Fruit fly (Drosophila melanogaster) whole organism, embryonic: Measurements from ENCODE around the gene CG31542.
A peak's percentile ranks its signal among the peaks of the same experiment; 100 is the strongest.

Experiments
- Adf1 ChIP-seq: fragments of 200-800 bp; sonication (Bioruptor generic); IDR thresholded peaks from 2 replicates; pipeline ENCODE4 v1.3.6; 2022; ENCODE audit warnings: missing biosample characterization, missing genetic modification characterization
- B-H1 ChIP-seq: fragments of 200-800 bp; sonication (Bioruptor generic); IDR thresholded peaks from 3 replicates; pipeline ENCODE4 v1.3.6; 2022; ENCODE audit warnings: missing biosample characterization, missing genetic modification characterization
- Bdp1 ChIP-seq: fragments of 200-800 bp; sonication (Bioruptor generic); optimal IDR thresholded peaks from 3 replicates; lab custom pipeline; 2016; ENCODE audit warnings: missing biosample characterization, missing genetic modification characterization
- Bgb ChIP-seq: fragments of 200-800 bp; sonication (Bioruptor generic); IDR thresholded peaks from 2 replicates; pipeline ENCODE4 v1.3.6; 2022; ENCODE audit warnings: missing biosample characterization, missing genetic modification characterization; ENCODE audit not compliant: partially characterized antibody
- BtbVII ChIP-seq: fragments of 200-800 bp; sonication (Bioruptor generic); optimal IDR thresholded peaks from 3 replicates; lab custom pipeline; 2017; ENCODE audit warnings: missing biosample characterization, mild to moderate bottlenecking, missing genetic modification characterization
- Bteb2 ChIP-seq: fragments of 200-800 bp; sonication (Bioruptor generic); optimal IDR thresholded peaks from 2 replicates; lab custom pipeline; 2016; ENCODE audit warnings: missing biosample characterization, missing genetic modification characterization
- CG10267 ChIP-seq: fragments of 200-800 bp; sonication (Bioruptor generic); optimal IDR thresholded peaks from 2 replicates; lab custom pipeline; 2018; ENCODE audit warnings: missing biosample characterization, mild to moderate bottlenecking, missing genetic modification characterization, moderate library complexity
- CG12104 ChIP-seq: fragments of 200-800 bp; sonication (Bioruptor generic); optimal IDR thresholded peaks from 3 replicates; lab custom pipeline; 2016; ENCODE audit warnings: missing biosample characterization, missing genetic modification characterization
- CG12155 ChIP-seq: fragments of 200-800 bp; sonication (Bioruptor generic); optimal IDR thresholded peaks from 3 replicates; lab custom pipeline; 2016; ENCODE audit warnings: missing biosample characterization, missing genetic modification characterization
- CG12391 ChIP-seq: fragments of 200-800 bp; sonication (Bioruptor generic); optimal IDR thresholded peaks from 3 replicates; lab custom pipeline; 2018; ENCODE audit warnings: missing biosample characterization, mild to moderate bottlenecking, missing genetic modification characterization, moderate library complexity
- CG14441 ChIP-seq: fragments of 200-800 bp; sonication (Bioruptor generic); IDR thresholded peaks from 2 replicates; pipeline ENCODE4 v1.3.6; 2022; ENCODE audit warnings: missing biosample characterization, missing genetic modification characterization
- CG17912 ChIP-seq: fragments of 200-800 bp; sonication (Bioruptor generic); optimal IDR thresholded peaks from 2 replicates; lab custom pipeline; 2018; ENCODE audit warnings: missing biosample characterization, mild to moderate bottlenecking, missing genetic modification characterization
- CG2875 ChIP-seq: fragments of 200-800 bp; sonication (Bioruptor generic); optimal IDR thresholded peaks from 2 replicates; lab custom pipeline; 2017; ENCODE audit warnings: missing biosample characterization, mild to moderate bottlenecking, missing genetic modification characterization, missing genetic modification reagents
- CG3163 ChIP-seq: fragments of 200-800 bp; sonication (Bioruptor generic); optimal IDR thresholded peaks from 3 replicates; lab custom pipeline; 2016; ENCODE audit warnings: missing biosample characterization, missing genetic modification characterization
- CG4328 ChIP-seq: fragments of 200-800 bp; sonication (Bioruptor generic); optimal IDR thresholded peaks from 3 replicates; lab custom pipeline; 2017; ENCODE audit warnings: missing biosample characterization, missing genetic modification reagents, missing genetic modification characterization
- CG6854 ChIP-seq: fragments of 200-800 bp; sonication (Bioruptor generic); optimal IDR thresholded peaks from 3 replicates; lab custom pipeline; 2017; ENCODE audit warnings: missing biosample characterization, mild to moderate bottlenecking, missing genetic modification characterization
- CG7839 ChIP-seq: fragments of 200-800 bp; sonication (Bioruptor generic); optimal IDR thresholded peaks from 3 replicates; lab custom pipeline; 2018; ENCODE audit warnings: missing biosample characterization, mild to moderate bottlenecking, missing genetic modification characterization, moderate library complexity
- CG8089 ChIP-seq: fragments of 200-800 bp; sonication (Bioruptor generic); optimal IDR thresholded peaks from 3 replicates; lab custom pipeline; 2016; ENCODE audit warnings: missing biosample characterization, missing genetic modification characterization
- CG8359 ChIP-seq: fragments of 200-800 bp; sonication (Bioruptor generic); optimal IDR thresholded peaks from 2 replicates; lab custom pipeline; 2017; ENCODE audit warnings: missing biosample characterization, mild to moderate bottlenecking, missing genetic modification characterization, borderline replicate concordance
- CG9437 ChIP-seq: fragments of 200-800 bp; sonication (Bioruptor generic); optimal IDR thresholded peaks from 2 replicates; lab custom pipeline; 2018; ENCODE audit warnings: missing biosample characterization, mild to moderate bottlenecking, missing genetic modification characterization
- D ChIP-seq, 2 experiments: fragments of 200-800 bp in 1 of 2; fragments of >200 bp in 1 of 2; sonication (Bioruptor generic) in 1 of 2; optimal IDR thresholded peaks; 2 replicates in 1 of 2; 3 replicates in 1 of 2; lab custom pipeline; 2017; ENCODE audit warnings: mild to moderate bottlenecking in 1 of 2, missing biosample characterization in 1 of 2, missing genetic modification characterization in 1 of 2, missing genetic modification reagents in 1 of 2
- Dbx ChIP-seq: fragments of 200-800 bp; sonication (Bioruptor generic); IDR thresholded peaks from 3 replicates; pipeline ENCODE4 v1.3.6; 2022; ENCODE audit warnings: missing biosample characterization, missing genetic modification characterization
- ERR ChIP-seq: fragments of 200-800 bp; sonication (Bioruptor generic); optimal IDR thresholded peaks from 2 replicates; lab custom pipeline; 2016; ENCODE audit warnings: missing biosample characterization, missing genetic modification characterization
- Eip74EF ChIP-seq, 2 experiments: fragments of 200-800 bp in 1 of 2; fragments of >200 bp in 1 of 2; sonication (Bioruptor generic) in 1 of 2; optimal IDR thresholded peaks; 2 replicates each; lab custom pipeline; 2017 to 2019; ENCODE audit warnings: missing biosample characterization in 2 of 2, missing genetic modification characterization in 2 of 2, mild to moderate bottlenecking in 1 of 2, moderate library complexity in 1 of 2
- Gsc ChIP-seq: fragments of 200-800 bp; sonication (Bioruptor generic); IDR thresholded peaks from 2 replicates; pipeline ENCODE4 v1.3.6; 2022; ENCODE audit warnings: missing biosample characterization, missing genetic modification characterization
- HHEX ChIP-seq: fragments of 200-800 bp; sonication (Bioruptor generic); optimal IDR thresholded peaks from 3 replicates; lab custom pipeline; 2017; ENCODE audit warnings: missing biosample characterization, mild to moderate bottlenecking, missing genetic modification characterization, missing genetic modification reagents
- Hr78 ChIP-seq, 2 experiments: fragments of 200-800 bp in 1 of 2; fragments of >200 bp in 1 of 2; sonication (Bioruptor generic) in 1 of 2; optimal IDR thresholded peaks; 2 replicates each; lab custom pipeline; 2017 to 2019; ENCODE audit warnings: missing biosample characterization in 2 of 2, missing genetic modification characterization in 2 of 2, mild to moderate bottlenecking in 1 of 2, moderate library complexity in 1 of 2
- Max ChIP-seq: fragments of 200-800 bp; sonication (Bioruptor generic); optimal IDR thresholded peaks from 2 replicates; lab custom pipeline; 2016; ENCODE audit warnings: missing biosample characterization, mild to moderate bottlenecking, missing genetic modification characterization
- NFAT ChIP-seq: fragments of 200-800 bp; sonication (Bioruptor generic); IDR thresholded peaks from 2 replicates; pipeline ENCODE4 v1.3.6; 2022; ENCODE audit warnings: missing biosample characterization, missing genetic modification characterization
- Opbp ChIP-seq: fragments of 200-800 bp; sonication (Bioruptor generic); IDR thresholded peaks from 3 replicates; pipeline ENCODE4 v1.3.6; 2022; ENCODE audit warnings: missing biosample characterization, missing genetic modification characterization; ENCODE audit not compliant: partially characterized antibody
- Six4 ChIP-seq: fragments of 200-800 bp; sonication (Bioruptor generic); optimal IDR thresholded peaks from 2 replicates; lab custom pipeline; 2016; ENCODE audit warnings: missing biosample characterization, missing genetic modification characterization
- Taf1 ChIP-seq: fragments of 200-800 bp; sonication (Bioruptor generic); IDR thresholded peaks from 2 replicates; pipeline ENCODE4 v1.3.6; 2022; ENCODE audit warnings: missing biosample characterization, missing genetic modification characterization
- Vsx1 ChIP-seq: fragments of 200-800 bp; sonication (Bioruptor generic); optimal IDR thresholded peaks from 2 replicates; lab custom pipeline; 2017; ENCODE audit warnings: missing biosample characterization, mild to moderate bottlenecking, missing genetic modification characterization, missing genetic modification reagents
- corto ChIP-seq: fragments of 200-800 bp; sonication (Bioruptor generic); optimal IDR thresholded peaks from 2 replicates; lab custom pipeline; 2016; ENCODE audit warnings: missing biosample characterization, mild to moderate bottlenecking, missing genetic modification characterization, moderate library complexity
- croc ChIP-seq: fragments of 200-800 bp; sonication (Bioruptor generic); conservative IDR thresholded peaks from 3 replicates; pipeline ENCODE4 v1.3.6; 2022; ENCODE audit warnings: missing biosample characterization, missing genetic modification characterization
- dan ChIP-seq: fragments of 200-800 bp; sonication (Bioruptor generic); IDR thresholded peaks from 2 replicates; pipeline ENCODE4 v1.3.6; 2022; ENCODE audit warnings: missing biosample characterization, missing genetic modification characterization
- gsb ChIP-seq: fragments of 200-800 bp; sonication (Bioruptor generic); IDR thresholded peaks from 2 replicates; pipeline ENCODE4 v1.3.6; 2022; ENCODE audit warnings: missing biosample characterization, missing genetic modification characterization
- gsb-n ChIP-seq: fragments of 200-800 bp; sonication (Bioruptor generic); optimal IDR thresholded peaks from 3 replicates; lab custom pipeline; 2018; ENCODE audit warnings: missing biosample characterization, mild to moderate bottlenecking, missing genetic modification characterization
- ham ChIP-seq: fragments of 200-800 bp; sonication (Bioruptor generic); IDR thresholded peaks from 2 replicates; pipeline ENCODE4 v1.3.6; 2022; ENCODE audit warnings: missing biosample characterization, missing genetic modification characterization
- inv ChIP-seq: fragments of 200-800 bp; sonication (Bioruptor generic); IDR thresholded peaks from 2 replicates; pipeline ENCODE4 v1.3.6; 2022; ENCODE audit warnings: missing biosample characterization, missing genetic modification characterization; ENCODE audit not compliant: partially characterized antibody
- lilli ChIP-seq: fragments of 200-800 bp; sonication (Bioruptor generic); optimal IDR thresholded peaks from 3 replicates; lab custom pipeline; 2016; ENCODE audit warnings: missing biosample characterization, missing genetic modification characterization
- repo ChIP-seq: fragments of 200-800 bp; sonication (Bioruptor generic); optimal IDR thresholded peaks from 2 replicates; lab custom pipeline; 2016; ENCODE audit warnings: missing biosample characterization, missing genetic modification characterization
- schlank ChIP-seq: fragments of 200-800 bp; sonication (Bioruptor generic); optimal IDR thresholded peaks from 2 replicates; lab custom pipeline; 2018; ENCODE audit warnings: missing biosample characterization, mild to moderate bottlenecking, missing genetic modification characterization
- seq ChIP-seq: fragments of 200-800 bp; sonication (Bioruptor generic); IDR thresholded peaks from 2 replicates; pipeline ENCODE4 v1.3.6; 2022; ENCODE audit warnings: missing biosample characterization, missing genetic modification characterization
- sima ChIP-seq: fragments of 200-800 bp; sonication (Bioruptor generic); optimal IDR thresholded peaks from 2 replicates; lab custom pipeline; 2016; ENCODE audit warnings: missing biosample characterization, missing genetic modification characterization
- tup ChIP-seq: fragments of 200-800 bp; sonication (Bioruptor generic); optimal IDR thresholded peaks from 2 replicates; lab custom pipeline; 2016; ENCODE audit warnings: missing biosample characterization, mild to moderate bottlenecking, missing genetic modification characterization, moderate library complexity
- usp ChIP-seq: fragments of >200 bp; optimal IDR thresholded peaks from 2 replicates; lab custom pipeline; 2017; ENCODE audit warnings: missing biosample characterization, missing genetic modification characterization
- wdn ChIP-seq: fragments of 200-800 bp; sonication (Bioruptor generic); IDR thresholded peaks from 2 replicates; pipeline ENCODE4 v1.3.6; 2022; ENCODE audit warnings: missing biosample characterization, missing genetic modification characterization
- wor ChIP-seq: fragments of 200-800 bp; sonication (Bioruptor generic); IDR thresholded peaks from 2 replicates; pipeline ENCODE4 v1.3.6; 2022; ENCODE audit warnings: missing biosample characterization, missing genetic modification characterization
- zfh2 ChIP-seq: fragments of 200-800 bp; sonication (Bioruptor generic); optimal IDR thresholded peaks from 2 replicates; lab custom pipeline; 2016; ENCODE audit warnings: missing biosample characterization, missing genetic modification characterization

CG31542 gene

dm6 chr3R:5393742-5394391, 24.5 kb downstream of the CG31542 start, which contains the start of gene CG1172 (continued):
- TF ChIP-seq repo (GFP tag; lab: Kevin White, UChicago) (no peak), CG12104 (no peak), Dbx (no peak), sima (GFP tag; lab: Kevin White, UChicago) (no peak), schlank (tag; lab: Kevin White, UChicago) (no peak), HHEX (GFP tag; lab: Kevin White, UChicago) (no peak), D (optimal IDR thresholded peaks at IDR 0.05; lab: Kevin White, UChicago) (peak; percentile 37), D (GFP tag; optimal IDR thresholded peaks at IDR 0.05; lab: Kevin White, UChicago) (no peak), Gsc (GFP tag; lab: Robert Waterston, UW) (no peak), tup (no peak), Max (no peak), Six4 (no peak), CG7839 (tag; lab: Kevin White, UChicago) (no peak), wor (GFP tag; lab: Robert Waterston, UW) (no peak), NFAT (GFP tag; lab: Robert Waterston, UW) (no peak), Hr78 (GFP tag; optimal IDR thresholded peaks at IDR 0.05; lab: Kevin White, UChicago) (peak in 1 of 2 experiments; percentile 72), Bdp1 (GFP tag; lab: Kevin White, UChicago) (no peak), Eip74EF (GFP tag; optimal IDR thresholded peaks at IDR 0.05; lab: Kevin White, UChicago) (no peak), Bgb (peak; percentile 78), corto (GFP tag; lab: Kevin White, UChicago) (no peak), CG2875 (GFP tag; lab: Kevin White, UChicago) (no peak), Vsx1 (no peak), CG14441 (GFP tag; lab: Robert Waterston, UW) (no peak), CG3163 (GFP tag; lab: Kevin White, UChicago) (no peak), gsb (GFP tag; lab: Robert Waterston, UW) (no peak), ERR (no peak), CG6854 (GFP tag; lab: Kevin White, UChicago) (no peak), CG12155 (GFP tag; lab: Kevin White, UChicago) (no peak), BtbVII (no peak), zfh2 (GFP tag; lab: Kevin White, UChicago) (no peak), gsb-n (tag; lab: Kevin White, UChicago) (no peak), wdn (no peak), inv (GFP tag; lab: Robert Waterston, UW) (peak; percentile 48; the same call in 1 of the 2 replicates), Opbp (GFP tag; lab: Robert Waterston, UW) (peak; percentile 78), seq (GFP tag; lab: Robert Waterston, UW) (no peak), Taf1 (GFP tag; lab: Robert Waterston, UW) (no peak), B-H1 (GFP tag; lab: Robert Waterston, UW) (no peak), ham (GFP tag; lab: Robert Waterston, UW) (no peak), CG12391 (no peak), dan (GFP tag; lab: Robert Waterston, UW) (no peak), croc (GFP tag; lab: Robert Waterston, UW) (no peak), CG17912 (GFP tag; lab: Kevin White, UChicago) (no peak), CG4328 (no peak), CG8359 (no peak), usp (GFP tag; lab: Kevin White, UChicago) (no peak), CG8089 (GFP tag; lab: Kevin White, UChicago) (no peak), lilli (GFP tag; lab: Kevin White, UChicago) (no peak), Adf1 (GFP tag; lab: Robert Waterston, UW) (no peak), Bteb2 (GFP tag; lab: Kevin White, UChicago) (no peak), CG10267 (tag; lab: Kevin White, UChicago) (peak; percentile 49), CG9437 (GFP tag; lab: Kevin White, UChicago) (no peak)
